Worm (Caenorhabditis elegans): ENCODE data around the gene nhr-105.

- TF ChIP-seq nhr-76 (tag; optimal IDR thresholded peaks at IDR 0.05) (no peak), tbx-2 (tag; optimal IDR thresholded peaks at IDR 0.05) (no peak), egl-27 (tag; optimal IDR thresholded peaks at IDR 0.05) (no peak), nhr-237 (tag; optimal IDR thresholded peaks at IDR 0.05) (no peak), fkh-10 (GFP tag; optimal IDR thresholded peaks at IDR 0.05) (no peak), pha-4 (tag; optimal IDR thresholded peaks at IDR 0.05) (no peak), snpc-4 (tag; optimal IDR thresholded peaks at IDR 0.05) (no peak), nhr-25 (tag; optimal IDR thresholded peaks at IDR 0.05) (no peak), nhr-12 (tag; optimal IDR thresholded peaks at IDR 0.05) (no peak), unc-62 (GFP tag; optimal IDR thresholded peaks at IDR 0.05) (no peak), eor-1 (tag; optimal IDR thresholded peaks at IDR 0.05) (no peak), ztf-11 (tag; optimal IDR thresholded peaks at IDR 0.05) (no peak)
Measured at ce11 chrIV:7010835-7011234, 39.1 kb upstream of the nhr-105 start, which contains the start of gene C25A8.1.
